Fruit fly (Drosophila melanogaster) whole organism, embryonic: ENCODE results near the gene mtsh.
A peak's percentile ranks its signal among the peaks of the same experiment; 100 is the strongest.

ENCODE experiments used
- ATbp ChIP-seq: fragments of 200-800 bp; sonication (Bioruptor generic); optimal IDR thresholded peaks from 2 replicates; lab custom pipeline; 2017; ENCODE audit warnings: missing biosample characterization, mild to moderate bottlenecking, missing genetic modification characterization, missing genetic modification reagents
- Asciz ChIP-seq: fragments of 200-800 bp; sonication (Bioruptor generic); optimal IDR thresholded peaks from 2 replicates; lab custom pipeline; 2017; ENCODE audit warnings: missing biosample characterization, mild to moderate bottlenecking, missing genetic modification characterization, missing genetic modification reagents
- B-H2 ChIP-seq: fragments of 200-800 bp; sonication (Bioruptor generic); optimal IDR thresholded peaks from 2 replicates; lab custom pipeline; 2018; ENCODE audit warnings: missing biosample characterization, mild to moderate bottlenecking, missing genetic modification characterization
- Bteb2 ChIP-seq: fragments of 200-800 bp; sonication (Bioruptor generic); optimal IDR thresholded peaks from 2 replicates; lab custom pipeline; 2016; ENCODE audit warnings: missing biosample characterization, missing genetic modification characterization
- C15 ChIP-seq: fragments of 200-800 bp; sonication (Bioruptor generic); IDR thresholded peaks from 3 replicates; pipeline ENCODE4 v1.3.6; 2022; ENCODE audit warnings: missing biosample characterization, missing genetic modification characterization
- CG10274 ChIP-seq: fragments of 200-800 bp; sonication (Bioruptor generic); optimal IDR thresholded peaks from 3 replicates; lab custom pipeline; 2017; ENCODE audit warnings: missing biosample characterization, mild to moderate bottlenecking, missing genetic modification characterization
- CG12659 ChIP-seq: fragments of 200-800 bp; sonication (Bioruptor generic); optimal IDR thresholded peaks from 3 replicates; lab custom pipeline; 2017; ENCODE audit warnings: mild to moderate bottlenecking, missing biosample characterization, missing genetic modification reagents, missing genetic modification characterization
- CG15479 ChIP-seq: fragments of 200-800 bp; sonication (Bioruptor generic); optimal IDR thresholded peaks from 3 replicates; lab custom pipeline; 2019; ENCODE audit warnings: missing biosample characterization, mild to moderate bottlenecking, missing genetic modification characterization, moderate library complexity
- CG16815 ChIP-seq: fragments of 200-800 bp; sonication (Bioruptor generic); optimal IDR thresholded peaks from 3 replicates; lab custom pipeline; 2017; ENCODE audit warnings: missing biosample characterization, mild to moderate bottlenecking, missing genetic modification characterization
- CG17359 ChIP-seq: fragments of 200-800 bp; sonication (Bioruptor generic); optimal IDR thresholded peaks from 3 replicates; lab custom pipeline; 2018; ENCODE audit warnings: missing biosample characterization, mild to moderate bottlenecking, missing genetic modification characterization, moderate library complexity
- CG17829 ChIP-seq: fragments of 200-800 bp; optimal IDR thresholded peaks from 2 replicates; lab custom pipeline; 2019; ENCODE audit warnings: missing biosample characterization, mild to moderate bottlenecking, missing genetic modification characterization, moderate library complexity
- CG2678 ChIP-seq: fragments of 200-800 bp; sonication (Bioruptor generic); optimal IDR thresholded peaks from 3 replicates; lab custom pipeline; 2019; ENCODE audit warnings: missing biosample characterization, mild to moderate bottlenecking, missing genetic modification characterization, moderate library complexity
- CG2712 ChIP-seq: fragments of 200-800 bp; optimal IDR thresholded peaks from 3 replicates; lab custom pipeline; 2019; ENCODE audit warnings: missing biosample characterization, mild to moderate bottlenecking, missing genetic modification characterization, moderate library complexity
- CG4730 ChIP-seq: fragments of 200-800 bp; sonication (Bioruptor generic); IDR thresholded peaks from 2 replicates; pipeline ENCODE4 v1.3.6; 2022; ENCODE audit warnings: missing biosample characterization, missing genetic modification characterization
- CG6175 ChIP-seq: fragments of 200-800 bp; sonication (Bioruptor generic); IDR thresholded peaks from 3 replicates; pipeline ENCODE4 v1.3.6; 2022; ENCODE audit warnings: missing biosample characterization, missing genetic modification characterization
- CG7556 ChIP-seq: fragments of 200-800 bp; sonication (Bioruptor generic); optimal IDR thresholded peaks from 2 replicates; lab custom pipeline; 2017; ENCODE audit warnings: missing biosample characterization, mild to moderate bottlenecking, missing genetic modification characterization
- E2f2 ChIP-seq: fragments of 200-800 bp; sonication (Bioruptor generic); IDR thresholded peaks from 2 replicates; pipeline ENCODE4 v1.3.6; 2022; ENCODE audit warnings: missing biosample characterization, missing genetic modification characterization
- Hr78 ChIP-seq, 2 experiments: fragments of 200-800 bp in 1 of 2; fragments of >200 bp in 1 of 2; sonication (Bioruptor generic) in 1 of 2; optimal IDR thresholded peaks; 2 replicates each; lab custom pipeline; 2017 to 2019; ENCODE audit warnings: missing biosample characterization in 2 of 2, missing genetic modification characterization in 2 of 2, mild to moderate bottlenecking in 1 of 2, moderate library complexity in 1 of 2
- Lim3 ChIP-seq: fragments of 200-800 bp; sonication (Bioruptor generic); IDR thresholded peaks from 2 replicates; pipeline ENCODE4 v1.3.6; 2022; ENCODE audit warnings: missing biosample characterization, missing genetic modification characterization
- Oli ChIP-seq: fragments of 200-800 bp; sonication (Bioruptor generic); optimal IDR thresholded peaks from 2 replicates; lab custom pipeline; 2018; ENCODE audit warnings: missing biosample characterization, mild to moderate bottlenecking, missing genetic modification characterization, moderate library complexity
- PHDP ChIP-seq: fragments of 200-800 bp; sonication (Bioruptor generic); optimal IDR thresholded peaks from 3 replicates; lab custom pipeline; 2018; ENCODE audit warnings: missing biosample characterization, mild to moderate bottlenecking, missing genetic modification characterization, moderate library complexity
- Sox102F ChIP-seq: fragments of 200-800 bp; sonication (Bioruptor generic); optimal IDR thresholded peaks from 2 replicates; lab custom pipeline; 2018; ENCODE audit warnings: missing biosample characterization, mild to moderate bottlenecking, missing genetic modification characterization, moderate library complexity
- Xbp1 ChIP-seq: fragments of 200-800 bp; sonication (Bioruptor generic); optimal IDR thresholded peaks from 3 replicates; lab custom pipeline; 2016; ENCODE audit warnings: missing biosample characterization, mild to moderate bottlenecking, missing genetic modification characterization
- abd-A ChIP-seq: fragments of 200-800 bp; sonication (Bioruptor generic); optimal IDR thresholded peaks from 3 replicates; lab custom pipeline; 2019; ENCODE audit warnings: missing biosample characterization, mild to moderate bottlenecking, missing genetic modification characterization, moderate library complexity
- ac ChIP-seq: fragments of 200-800 bp; sonication (Bioruptor generic); optimal IDR thresholded peaks from 3 replicates; lab custom pipeline; 2017; ENCODE audit warnings: missing biosample characterization, mild to moderate bottlenecking, missing genetic modification characterization
- bowl ChIP-seq: fragments of 200-800 bp; sonication (Bioruptor generic); IDR thresholded peaks from 2 replicates; pipeline ENCODE4 v1.3.6; 2022; ENCODE audit warnings: missing biosample characterization, missing genetic modification characterization
- gcm ChIP-seq: fragments of 200-800 bp; sonication (Bioruptor generic); optimal IDR thresholded peaks from 2 replicates; lab custom pipeline; 2019; ENCODE audit warnings: missing biosample characterization, mild to moderate bottlenecking, missing genetic modification characterization, moderate library complexity
- gem ChIP-seq: fragments of 200-800 bp; sonication (Bioruptor generic); optimal IDR thresholded peaks from 2 replicates; lab custom pipeline; 2019; ENCODE audit warnings: missing biosample characterization, mild to moderate bottlenecking, missing genetic modification characterization, moderate library complexity
- grn ChIP-seq: fragments of 200-800 bp; sonication (Bioruptor generic); optimal IDR thresholded peaks from 3 replicates; lab custom pipeline; 2017; ENCODE audit warnings: missing biosample characterization, missing genetic modification characterization
- insv ChIP-seq, 2 experiments: fragments of 200-800 bp; sonication (Bioruptor generic); optimal IDR thresholded peaks; 3 replicates each; lab custom pipeline; 2016 to 2018; ENCODE audit warnings: missing biosample characterization in 2 of 2, missing genetic modification characterization in 2 of 2
- kni ChIP-seq: fragments of 200-800 bp; sonication (Bioruptor generic); optimal IDR thresholded peaks from 3 replicates; lab custom pipeline; 2017; ENCODE audit warnings: mild to moderate bottlenecking, missing biosample characterization, missing genetic modification reagents, missing genetic modification characterization
- odd ChIP-seq: fragments of 200-800 bp; sonication (Bioruptor generic); optimal IDR thresholded peaks from 2 replicates; lab custom pipeline; 2017; ENCODE audit warnings: missing biosample characterization, mild to moderate bottlenecking, missing genetic modification characterization
- prd ChIP-seq, 3 experiments: fragments of >200 bp in 2 of 3; fragments of 200-800 bp in 1 of 3; sonication (Bioruptor generic) in 1 of 3; optimal IDR thresholded peaks in 2 of 3; IDR thresholded peaks in 1 of 3; 2 replicates in 2 of 3; 3 replicates in 1 of 3; pipeline versions ENCODE4 v1.3.6 to Lab custom; 2017 to 2022; ENCODE audit warnings: missing biosample characterization in 1 of 3, missing genetic modification characterization in 1 of 3
- pros ChIP-seq: fragments of 200-800 bp; sonication (Bioruptor generic); optimal IDR thresholded peaks from 3 replicates; lab custom pipeline; 2019; ENCODE audit warnings: missing biosample characterization, mild to moderate bottlenecking, missing genetic modification characterization, moderate library complexity
- sens-2 ChIP-seq: fragments of 200-800 bp; sonication (Bioruptor generic); IDR thresholded peaks from 2 replicates; pipeline ENCODE4 v1.3.6; 2022; ENCODE audit warnings: missing biosample characterization, missing genetic modification characterization
- sqz ChIP-seq: fragments of 200-800 bp; sonication (Bioruptor generic); optimal IDR thresholded peaks from 3 replicates; lab custom pipeline; 2018; ENCODE audit warnings: missing biosample characterization, mild to moderate bottlenecking, missing genetic modification characterization
- sug ChIP-seq: fragments of 200-800 bp; optimal IDR thresholded peaks from 2 replicates; lab custom pipeline; 2019; ENCODE audit warnings: missing biosample characterization, mild to moderate bottlenecking, missing genetic modification characterization, moderate library complexity
- twi ChIP-seq: fragments of 200-800 bp; optimal IDR thresholded peaks from 2 replicates; lab custom pipeline; 2019; ENCODE audit warnings: missing biosample characterization, mild to moderate bottlenecking, missing genetic modification characterization, moderate library complexity
- tx ChIP-seq: fragments of 200-800 bp; sonication (Bioruptor generic); optimal IDR thresholded peaks from 2 replicates; lab custom pipeline; 2016; ENCODE audit warnings: missing biosample characterization, missing genetic modification characterization
- wdn ChIP-seq: fragments of 200-800 bp; sonication (Bioruptor generic); IDR thresholded peaks from 2 replicates; pipeline ENCODE4 v1.3.6; 2022; ENCODE audit warnings: missing biosample characterization, missing genetic modification characterization

The mtsh gene

dm6 chr2L:8284913-8285619 lies 34.6 kb downstream of the mtsh start (continued):
- TF ChIP-seq CG10274 (GFP tag; lab: Kevin White, UChicago) (no peak), CG7556 (GFP tag; lab: Kevin White, UChicago) (peak; percentile 22), B-H2 (no peak), Lim3 (GFP tag; lab: Robert Waterston, UW) (no peak), tx (GFP tag; lab: Kevin White, UChicago) (no peak), Oli (peak; percentile 40), E2f2 (no peak), PHDP (tag; lab: Kevin White, UChicago) (peak; percentile 12), CG4730 (GFP tag; lab: Robert Waterston, UW) (no peak), gem (tag; lab: Kevin White, UChicago) (peak; percentile 59), Sox102F (GFP tag; lab: Kevin White, UChicago) (peak; percentile 74), CG16815 (no peak), CG6175 (GFP tag; lab: Robert Waterston, UW) (no peak), bowl (GFP tag; lab: Robert Waterston, UW) (no peak), ATbp (peak; percentile 80), odd (GFP tag; lab: Kevin White, UChicago) (peak; percentile 4), CG2678 (tag; lab: Kevin White, UChicago) (peak; percentile 19), prd (optimal IDR thresholded peaks at IDR 0.05; lab: Kevin White, UChicago) (no peak), prd (GFP tag; IDR thresholded peaks at IDR 0.05; lab: Robert Waterston, UW) (peak; percentile 38; the same call in 1 of the 3 replicates), Xbp1 (peak; percentile 35), Asciz (GFP tag; lab: Kevin White, UChicago) (peak; percentile 58), CG17359 (tag; lab: Kevin White, UChicago) (peak; percentile 44), wdn (GFP tag; lab: Robert Waterston, UW) (no peak), sqz (GFP tag; lab: Kevin White, UChicago) (peak; percentile 76), CG12659 (peak; percentile 8), CG17829 (tag; lab: Kevin White, UChicago) (peak; percentile 5), CG2712 (tag; lab: Kevin White, UChicago) (peak; percentile 30)

- TF ChIP-seq C15: no peak
- TF ChIP-seq kni (GFP tag; lab: Kevin White, UChicago): peak; percentile 11
- TF ChIP-seq CG15479 (GFP tag; lab: Kevin White, UChicago): peak; percentile 74
- TF ChIP-seq pros: peak; percentile 71
- TF ChIP-seq abd-A: peak; percentile 8
- peak; percentile 85 for TF ChIP-seq twi (tag; lab: Kevin White, UChicago)
- 0 out of 2 replicates have a peak, but pooled peaks have one; percentile 25 for TF ChIP-seq sens-2
- TF ChIP-seq gcm: peak; percentile 69
- TF ChIP-seq ac (GFP tag; lab: Kevin White, UChicago): peak; percentile 67
- TF ChIP-seq sug: no peak
- peak; percentile 89 for TF ChIP-seq grn (GFP tag; lab: Kevin White, UChicago)
- TF ChIP-seq Hr78 (GFP tag; optimal IDR thresholded peaks at IDR 0.05; lab: Kevin White, UChicago): peak in 1 of 2 experiments; percentile 84
- no peak for TF ChIP-seq Bteb2 (GFP tag; lab: Kevin White, UChicago)
- TF ChIP-seq insv (GFP tag; optimal IDR thresholded peaks at IDR 0.05; lab: Kevin White, UChicago): peak in 1 of 2 experiments; percentile 50
- TF ChIP-seq, all 482 proteins: peak for 11
These were observed 37.8 kb downstream of the mtsh start for dm6 chr2L:8281872-8282271.
